Worm (Caenorhabditis elegans): ENCODE measurements around the gene F22B3.7.

ce11 chrIV:11452928-11453327 lies 31.3 kb upstream of the F22B3.7 start:
- TF ChIP-seq ama-1 (optimal IDR thresholded peaks at IDR 0.05) (no peak), sea-1 (GFP tag; conservative IDR thresholded peaks at IDR 0.05) (no peak), aly-1 (tag; optimal IDR thresholded peaks at IDR 0.05) (no peak)

Data from whole organism, early embryonic.